Worm (Caenorhabditis elegans) whole organism, L4 larva: ENCODE results near the gene F54D5.24.

ENCODE experiments used
- F10B5.3 ChIP-seq: sonication (generic microtip); optimal IDR thresholded peaks from 2 replicates; lab custom pipeline; 2016; ENCODE audit warnings: mild to moderate bottlenecking, missing genetic modification characterization, missing compliant biosample characterization
- ZK337.2 ChIP-seq: fragments of 200-800 bp; sonication (Bioruptor generic); IDR thresholded peaks from 2 replicates; pipeline ENCODE4 v1.3.6; 2022; ENCODE audit warnings: missing genetic modification reagents, missing genetic modification characterization, missing compliant biosample characterization
- aha-1 ChIP-seq: fragments of 150-350 bp; peaks from one replicate; lab custom pipeline; 2014; ENCODE audit warnings: missing biosample characterization, missing genetic modification characterization
- egl-27 ChIP-seq: sonication (generic microtip); optimal IDR thresholded peaks from 3 replicates; lab custom pipeline; 2017; ENCODE audit warnings: missing biosample characterization, missing genetic modification reagents, missing genetic modification characterization
- fkh-10 ChIP-seq: fragments of 150-350 bp; optimal IDR thresholded peaks from 2 replicates; lab custom pipeline; 2014; ENCODE audit warnings: missing biosample characterization, missing genetic modification reagents, missing genetic modification characterization
- gei-8 ChIP-seq: fragments of 200-800 bp; sonication (Bioruptor generic); optimal IDR thresholded peaks from 2 replicates; lab custom pipeline; 2018; ENCODE audit warnings: mild to moderate bottlenecking, missing genetic modification characterization, missing compliant biosample characterization
- lin-13 ChIP-seq: fragments of 150-350 bp; optimal IDR thresholded peaks from 2 replicates; lab custom pipeline; 2014; ENCODE audit warnings: missing biosample characterization, missing genetic modification reagents, missing genetic modification characterization
- nhr-10 ChIP-seq: fragments of 150-350 bp; optimal IDR thresholded peaks from 2 replicates; lab custom pipeline; 2014; ENCODE audit warnings: missing biosample characterization, missing genetic modification characterization
- nhr-11 ChIP-seq: fragments of 150-350 bp; optimal IDR thresholded peaks from 2 replicates; lab custom pipeline; 2014; ENCODE audit warnings: missing biosample characterization, missing genetic modification characterization
- nhr-28 ChIP-seq: fragments of 150-350 bp; optimal IDR thresholded peaks from 2 replicates; lab custom pipeline; 2014; ENCODE audit warnings: missing biosample characterization, missing genetic modification characterization
- nhr-41 ChIP-seq: fragments of 200-800 bp; sonication (Bioruptor generic); IDR thresholded peaks from 2 replicates; pipeline ENCODE4 v1.3.6; 2022; ENCODE audit warnings: missing genetic modification reagents, missing genetic modification characterization, missing compliant biosample characterization
- pha-4 ChIP-seq, 2 experiments: fragments of 150-350 bp in 1 of 2; fragments of 200-800 bp in 1 of 2; sonication (Bioruptor generic) in 1 of 2; IDR thresholded peaks in 1 of 2; optimal IDR thresholded peaks in 1 of 2; 2 replicates each; pipeline versions ENCODE4 v1.3.6 to Lab custom; 2014 to 2022; ENCODE audit warnings: missing genetic modification characterization in 2 of 2, missing genetic modification reagents in 2 of 2, missing biosample characterization in 1 of 2, missing compliant biosample characterization in 1 of 2

- TF ChIP-seq nhr-41 (GFP tag; lab: Robert Waterston, UW) (no peak), nhr-10 (no peak), fkh-10 (no peak), aha-1 (tag; lab: Kevin White, UChicago) (no peak), nhr-11 (no peak), egl-27 (tag; lab: Kevin White, UChicago) (no peak), lin-13 (GFP tag; lab: Kevin White, UChicago) (no peak), F10B5.3 (tag; lab: Kevin White, UChicago) (no peak), gei-8 (GFP tag; lab: Kevin White, UChicago) (no peak), pha-4 (GFP tag; IDR thresholded peaks at IDR 0.05; lab: Robert Waterston, UW) (no peak), pha-4 (tag; optimal IDR thresholded peaks at IDR 0.05; lab: Kevin White, UChicago) (no peak), ZK337.2 (no peak), nhr-28 (tag; lab: Kevin White, UChicago) (no peak)
Observed at ce11 chrII:11542958-11543357, 12.8 kb upstream of the F54D5.24 start.
